Worm (Caenorhabditis elegans) whole organism, L4/young adult: ENCODE results near the gene srx-96.

Experiments
- W03F9.2 ChIP-seq: fragments of 150-350 bp; optimal IDR thresholded peaks from 2 replicates; lab custom pipeline; 2014; ENCODE audit warnings: missing biosample characterization, missing genetic modification characterization
- dao-5 ChIP-seq: sonication (generic microtip); optimal IDR thresholded peaks from 2 replicates; lab custom pipeline; 2016; ENCODE audit warnings: missing genotype, missing genetic modification characterization, moderate library complexity, missing compliant biosample characterization
- him-1 ChIP-seq: sonication (generic microtip); optimal IDR thresholded peaks from 2 replicates; lab custom pipeline; 2016; ENCODE audit warnings: missing genotype, missing genetic modification reagents, missing genetic modification characterization, missing compliant biosample characterization

srx-96 gene

DNA sequence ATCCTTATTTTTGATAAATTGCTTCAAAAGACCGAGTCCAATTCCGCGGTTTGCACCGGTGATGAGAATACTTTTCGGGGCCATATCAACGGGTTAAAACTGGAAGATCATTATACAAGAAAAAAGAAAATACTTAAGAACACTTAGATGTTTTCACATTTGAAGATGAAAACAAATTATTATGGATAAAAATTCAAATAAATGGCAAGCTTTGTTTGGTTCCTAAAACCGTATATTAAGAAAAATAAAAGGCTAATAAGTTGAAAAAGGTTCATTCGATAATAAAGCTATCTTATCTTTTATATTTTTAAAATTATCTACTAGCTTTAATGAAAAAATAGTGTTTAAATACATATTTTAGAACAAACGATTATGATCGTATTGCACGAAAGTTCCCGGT, 42.3 kb downstream of the srx-96 start, which contains the start of gene F20G2.1:
TSS of gene F20G2.1 (minus strand) at position 101 of the 400 bp plus-strand sequence.
- TF ChIP-seq dao-5 (no peak), him-1 (tag; lab: Kevin White, UChicago) (no peak), W03F9.2 (tag; lab: Kevin White, UChicago) (no peak)

DNA sequence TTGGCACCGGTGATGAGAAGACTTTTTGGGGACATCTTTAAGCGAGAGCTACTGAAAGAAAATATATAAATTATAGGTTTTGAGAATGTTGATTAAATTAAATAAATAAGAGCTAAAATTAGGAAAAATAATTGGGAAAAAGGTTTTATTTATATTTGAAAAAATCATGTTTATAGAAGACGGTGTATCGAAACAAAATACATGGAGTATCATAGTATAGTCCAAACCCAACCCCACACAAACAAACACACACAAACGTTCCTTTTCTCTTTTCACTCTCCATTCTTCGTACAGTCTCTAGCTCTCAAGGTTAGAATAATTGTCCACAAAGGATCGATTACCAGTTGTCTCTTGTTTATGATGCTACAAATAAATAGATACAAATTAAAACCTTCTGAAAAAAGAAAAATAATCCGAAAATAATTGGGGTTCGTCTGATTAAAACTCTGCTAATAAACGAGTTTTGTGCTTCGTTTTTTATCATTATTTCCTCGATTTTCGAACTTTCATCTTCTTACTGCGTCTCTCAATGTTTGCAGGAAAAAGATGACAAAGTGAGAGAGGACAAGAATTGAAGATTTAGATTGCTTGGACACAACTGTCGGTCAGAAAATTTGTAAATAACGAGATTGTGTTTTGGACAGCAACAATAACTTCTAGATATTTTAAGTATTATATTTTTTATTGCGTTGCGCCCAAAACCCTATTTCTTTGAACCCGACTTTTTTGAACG, 45.4 kb downstream of the srx-96 start, which contains the start of gene F20G2.2:
TSS of gene F20G2.2 (minus strand) at position 51 of the 733 bp plus-strand sequence.
- TF ChIP-seq dao-5 (no peak), W03F9.2 (tag; lab: Kevin White, UChicago) (no peak), him-1 (tag; lab: Kevin White, UChicago) (no peak)

DNA sequence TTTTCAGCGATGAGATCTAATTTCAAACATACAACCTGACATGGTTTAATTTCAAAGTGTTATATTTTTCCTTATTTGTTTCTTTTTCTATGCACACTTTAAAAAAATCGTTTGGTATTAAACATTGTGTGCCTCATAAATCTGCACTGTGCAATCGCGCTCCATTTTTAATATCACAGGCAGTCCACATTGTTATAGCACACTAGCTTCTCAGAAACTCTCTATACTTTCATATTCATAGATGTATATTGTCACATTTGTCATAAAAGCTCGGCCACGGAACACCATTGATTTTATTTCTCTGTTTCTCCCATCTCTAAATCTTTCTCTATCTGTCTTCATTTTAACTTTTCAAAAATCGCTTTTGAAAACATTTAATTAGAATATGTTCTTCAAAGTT, 46.2 kb downstream of the srx-96 start:
- TF ChIP-seq dao-5: no peak
- no peak for TF ChIP-seq him-1 (tag; lab: Kevin White, UChicago)
- TF ChIP-seq W03F9.2 (tag; lab: Kevin White, UChicago): no peak
